Fruit fly (Drosophila melanogaster): Measurements from ENCODE around the gene CG7675.

The CG7675 gene

DNA sequence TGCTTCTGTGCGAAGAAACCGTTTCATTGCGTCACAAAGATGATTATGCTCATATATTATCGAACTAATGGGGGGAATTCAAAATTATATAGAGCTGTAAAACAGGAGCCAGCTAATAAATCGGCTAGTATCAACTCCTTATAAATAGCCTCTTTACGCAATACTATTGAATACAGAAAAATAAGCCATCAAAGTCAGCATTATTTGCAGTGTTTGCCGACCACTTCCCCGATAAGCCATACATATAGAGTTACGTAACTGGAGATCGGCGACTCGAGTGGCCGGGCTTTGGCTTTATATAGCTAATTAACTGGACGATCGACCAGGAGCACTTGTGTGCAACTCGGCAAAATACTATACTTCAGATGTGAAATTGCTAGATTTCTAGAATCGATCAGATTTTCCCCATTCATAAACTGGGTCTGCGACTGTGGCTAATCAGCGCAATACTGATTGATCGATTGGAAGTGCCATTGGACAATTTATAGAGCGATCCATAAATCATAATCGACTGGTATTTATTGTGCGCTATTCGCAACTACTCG lies 16.9 kb upstream of the CG7675 start:
- TF ChIP-seq CG14655 (GFP tag; optimal IDR thresholded peaks at IDR 0.05) (no peak), CG12605 (GFP tag; IDR thresholded peaks at IDR 0.05) (peak; percentile 57), CG4496 (GFP tag; IDR thresholded peaks at IDR 0.05) (peak; percentile 41; the same call in 2 of the 3 replicates), fd96Ca (GFP tag; IDR thresholded peaks at IDR 0.05) (peak; percentile 70; the same call in 2 of the 3 replicates), Ets98B (GFP tag; IDR thresholded peaks at IDR 0.05) (peak; percentile 55), CG9948 (tag; optimal IDR thresholded peaks at IDR 0.05) (no peak)

DNA sequence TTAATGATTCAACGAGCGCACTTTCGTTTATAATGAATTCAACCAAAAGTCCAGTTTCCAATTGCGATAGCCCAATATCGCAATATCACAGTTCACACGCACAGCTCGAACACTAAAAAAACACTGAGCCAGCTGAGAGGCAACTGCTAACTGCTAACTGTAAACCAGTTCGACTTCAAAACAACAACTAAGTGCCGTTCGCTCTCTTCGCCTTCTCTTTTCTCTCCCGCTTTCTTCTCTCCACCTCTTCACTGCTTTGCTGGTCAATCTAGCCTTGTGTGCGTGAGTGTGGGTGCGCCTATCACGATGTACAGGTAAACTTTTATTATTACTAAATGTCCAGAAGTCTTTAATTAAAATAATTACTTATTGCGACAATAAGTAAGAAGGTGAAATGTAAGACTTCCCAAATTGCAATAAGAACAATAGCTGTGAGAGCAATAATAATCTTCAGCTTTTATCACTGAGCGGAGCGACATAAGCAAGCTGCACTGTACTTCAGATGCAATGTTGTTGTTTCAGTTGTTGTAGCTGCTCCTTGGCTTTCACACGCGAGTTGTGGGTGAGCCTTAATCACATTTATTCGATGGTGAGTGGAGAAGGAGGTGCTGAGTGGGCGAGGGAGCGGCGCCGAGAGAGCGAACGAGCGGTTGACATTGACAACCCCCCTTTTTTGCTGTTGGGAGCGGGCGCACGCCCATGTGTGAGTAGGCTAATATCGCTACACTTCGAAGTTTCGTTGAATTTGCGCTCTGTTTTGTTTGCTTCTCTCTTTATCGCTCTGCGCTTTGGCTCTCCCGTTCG lies 16.0 kb upstream of the CG7675 start, which contains the start of gene Vti1b:
Gene Vti1b (plus strand): TSS at position 195 of the 804 bp plus-strand sequence.
- peak; percentile 94 for TF ChIP-seq CG34367 (tag; optimal IDR thresholded peaks at IDR 0.05)
- peak; percentile 98 for TF ChIP-seq CG8159 (tag; optimal IDR thresholded peaks at IDR 0.05)
- peak; percentile 96 for TF ChIP-seq CG9948 (tag; optimal IDR thresholded peaks at IDR 0.05)
- TF ChIP-seq CG12605 (GFP tag; IDR thresholded peaks at IDR 0.05), result peak; percentile 88
- TF ChIP-seq CG4496 (GFP tag; IDR thresholded peaks at IDR 0.05), result peak; percentile 98
- TF ChIP-seq Snoo (tag; optimal IDR thresholded peaks at IDR 0.05), result peak; percentile 94
- peak; percentile 97 for TF ChIP-seq Ets98B (GFP tag; IDR thresholded peaks at IDR 0.05)
- TF ChIP-seq CG15710 (tag; optimal IDR thresholded peaks at IDR 0.05), result peak; percentile 97
- TF ChIP-seq EcR (GFP tag; optimal IDR thresholded peaks at IDR 0.05), result peak; percentile 80
- peak; percentile 97 for TF ChIP-seq CG17806 (tag; optimal IDR thresholded peaks at IDR 0.05)
- TF ChIP-seq CG8301 (tag; optimal IDR thresholded peaks at IDR 0.05), result peak; percentile 98
- TF ChIP-seq CG32121 (GFP tag; IDR thresholded peaks at IDR 0.05), result peak; percentile 98
- peak; percentile 91 for TF ChIP-seq CG13204 (GFP tag; optimal IDR thresholded peaks at IDR 0.05)
- TF ChIP-seq fd96Ca (GFP tag; IDR thresholded peaks at IDR 0.05), result peak; percentile 97
- peak; percentile 98 for TF ChIP-seq CG14655 (GFP tag; optimal IDR thresholded peaks at IDR 0.05)
- TF ChIP-seq CG10348 (GFP tag; IDR thresholded peaks at IDR 0.05), result peak; percentile 93
- peak; percentile 93 for TF ChIP-seq D1 (tag; optimal IDR thresholded peaks at IDR 0.05)
- TF ChIP-seq Pif1A (GFP tag; optimal IDR thresholded peaks at IDR 0.05), result peak; percentile 97
- peak; percentile 94 for TF ChIP-seq rn (GFP tag; IDR thresholded peaks at IDR 0.05)
- peak; percentile 97 for TF ChIP-seq Pif1B (GFP tag; optimal IDR thresholded peaks at IDR 0.05)
- peak; percentile 98 for TF ChIP-seq gl (tag; optimal IDR thresholded peaks at IDR 0.05)

DNA sequence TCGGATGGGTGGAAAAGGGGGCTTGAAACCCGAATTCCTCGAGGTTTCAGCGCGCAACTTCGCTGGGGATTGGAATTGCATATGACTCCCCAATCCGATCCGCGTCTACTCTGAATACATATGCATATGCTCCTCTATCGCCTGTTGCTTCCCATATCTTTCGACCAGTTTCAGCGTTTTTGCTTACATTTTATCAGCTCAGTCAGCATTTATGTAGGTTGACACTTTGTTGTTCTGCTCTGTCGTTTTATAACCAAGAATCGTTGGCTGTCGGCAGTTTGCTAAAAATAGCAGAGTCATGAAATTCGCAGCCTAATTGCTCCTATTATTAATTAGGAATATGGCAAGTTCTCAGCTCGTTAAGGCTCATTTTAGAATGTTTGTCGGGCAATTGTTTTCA lies 14.7 kb upstream of the CG7675 start:
- TF ChIP-seq CG10348 (GFP tag; IDR thresholded peaks at IDR 0.05) (no peak), gl (tag; optimal IDR thresholded peaks at IDR 0.05) (no peak), EcR (GFP tag; optimal IDR thresholded peaks at IDR 0.05) (no peak), Ets98B (GFP tag; IDR thresholded peaks at IDR 0.05) (no peak), fd96Ca (GFP tag; IDR thresholded peaks at IDR 0.05) (no peak), CG12605 (GFP tag; IDR thresholded peaks at IDR 0.05) (no peak), CG13204 (GFP tag; optimal IDR thresholded peaks at IDR 0.05) (no peak)

DNA sequence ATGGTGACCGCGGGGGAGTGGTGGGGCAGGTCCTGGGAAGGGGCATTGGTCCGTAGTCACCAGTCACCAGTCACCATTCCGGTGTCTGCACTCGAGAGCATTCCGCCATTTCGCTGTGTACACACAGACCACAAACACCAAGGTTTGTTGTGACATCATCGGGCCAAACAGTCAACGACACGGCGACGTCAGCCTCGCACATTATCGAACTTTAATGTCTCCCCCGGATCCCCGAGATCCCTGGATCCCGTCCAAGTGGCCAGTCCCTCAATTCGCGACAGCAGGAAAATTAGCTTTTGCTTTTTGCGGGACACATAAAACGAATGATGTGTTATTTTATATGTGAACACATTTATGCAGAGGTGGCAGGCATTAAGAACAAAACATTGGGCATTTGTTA lies 13.9 kb upstream of the CG7675 start:
- 0 out of 3 replicates have a peak, but pooled peaks have one; percentile 32 for TF ChIP-seq CG4496 (GFP tag; IDR thresholded peaks at IDR 0.05)
- TF ChIP-seq CG8159 (tag; optimal IDR thresholded peaks at IDR 0.05), result no peak
- TF ChIP-seq CG13204 (GFP tag; optimal IDR thresholded peaks at IDR 0.05), result no peak
- TF ChIP-seq CG32121 (GFP tag; IDR thresholded peaks at IDR 0.05), result no peak
- TF ChIP-seq CG8301 (tag; optimal IDR thresholded peaks at IDR 0.05), result no peak
- no peak for TF ChIP-seq gl (tag; optimal IDR thresholded peaks at IDR 0.05)
- no peak for TF ChIP-seq Pif1B (GFP tag; optimal IDR thresholded peaks at IDR 0.05)
- TF ChIP-seq CG17806 (tag; optimal IDR thresholded peaks at IDR 0.05), result no peak
- peak; percentile 86 for TF ChIP-seq EcR (GFP tag; optimal IDR thresholded peaks at IDR 0.05)
- no peak for TF ChIP-seq fd96Ca (GFP tag; IDR thresholded peaks at IDR 0.05)

DNA sequence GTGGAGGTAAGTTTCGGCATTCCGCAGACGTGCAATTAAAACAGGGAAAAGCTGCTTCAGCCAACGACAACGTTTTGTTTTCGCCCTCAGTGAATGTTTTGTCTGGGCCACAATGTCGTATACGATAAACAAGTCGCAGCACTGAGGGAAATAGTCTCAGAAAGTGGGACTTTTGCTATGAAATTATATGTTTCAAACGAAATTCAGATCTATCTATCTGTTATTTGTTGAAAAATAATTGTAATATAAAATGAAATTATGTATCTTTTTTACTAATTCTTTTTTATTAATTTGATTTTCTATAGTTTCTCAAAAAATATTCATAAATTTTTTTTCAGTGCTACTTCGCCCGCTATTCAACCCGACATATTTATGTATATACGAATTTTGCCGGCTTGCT lies 12.5 kb upstream of the CG7675 start:
- peak; percentile 35 for TF ChIP-seq Pif1B (GFP tag; optimal IDR thresholded peaks at IDR 0.05)
- peak; percentile 1 for TF ChIP-seq EcR (GFP tag; optimal IDR thresholded peaks at IDR 0.05)
- TF ChIP-seq CG14655 (GFP tag; optimal IDR thresholded peaks at IDR 0.05), result no peak
- TF ChIP-seq CG12605 (GFP tag; IDR thresholded peaks at IDR 0.05), result peak; percentile 54
- no peak for TF ChIP-seq CG8301 (tag; optimal IDR thresholded peaks at IDR 0.05)
- peak; percentile 44 for TF ChIP-seq gl (tag; optimal IDR thresholded peaks at IDR 0.05)
- peak; percentile 69; the same call in 1 of the 2 replicates for TF ChIP-seq CG32121 (GFP tag; IDR thresholded peaks at IDR 0.05)
- no peak for TF ChIP-seq CG4496 (GFP tag; IDR thresholded peaks at IDR 0.05)
- TF ChIP-seq CG10348 (GFP tag; IDR thresholded peaks at IDR 0.05), result no peak
- TF ChIP-seq rn (GFP tag; IDR thresholded peaks at IDR 0.05), result peak; percentile 44; the same call in 1 of the 2 replicates
- peak; percentile 36 for TF ChIP-seq CG13204 (GFP tag; optimal IDR thresholded peaks at IDR 0.05)
- TF ChIP-seq CG9948 (tag; optimal IDR thresholded peaks at IDR 0.05), result no peak
- no peak for TF ChIP-seq fd96Ca (GFP tag; IDR thresholded peaks at IDR 0.05)
- TF ChIP-seq CG17806 (tag; optimal IDR thresholded peaks at IDR 0.05), result peak; percentile 36
- peak; percentile 63 for TF ChIP-seq Pif1A (GFP tag; optimal IDR thresholded peaks at IDR 0.05)
- TF ChIP-seq CG8159 (tag; optimal IDR thresholded peaks at IDR 0.05), result peak; percentile 52
- peak; percentile 75 for TF ChIP-seq Ets98B (GFP tag; IDR thresholded peaks at IDR 0.05)
- TF ChIP-seq Snoo (tag; optimal IDR thresholded peaks at IDR 0.05), result no peak
- TF ChIP-seq CG34367 (tag; optimal IDR thresholded peaks at IDR 0.05), result peak; percentile 40
- TF ChIP-seq CG15710 (tag; optimal IDR thresholded peaks at IDR 0.05), result peak; percentile 71
- TF ChIP-seq D1 (tag; optimal IDR thresholded peaks at IDR 0.05), result no peak
